Fruit fly (Drosophila melanogaster): ENCODE data around the gene Ero1L.

DNA sequence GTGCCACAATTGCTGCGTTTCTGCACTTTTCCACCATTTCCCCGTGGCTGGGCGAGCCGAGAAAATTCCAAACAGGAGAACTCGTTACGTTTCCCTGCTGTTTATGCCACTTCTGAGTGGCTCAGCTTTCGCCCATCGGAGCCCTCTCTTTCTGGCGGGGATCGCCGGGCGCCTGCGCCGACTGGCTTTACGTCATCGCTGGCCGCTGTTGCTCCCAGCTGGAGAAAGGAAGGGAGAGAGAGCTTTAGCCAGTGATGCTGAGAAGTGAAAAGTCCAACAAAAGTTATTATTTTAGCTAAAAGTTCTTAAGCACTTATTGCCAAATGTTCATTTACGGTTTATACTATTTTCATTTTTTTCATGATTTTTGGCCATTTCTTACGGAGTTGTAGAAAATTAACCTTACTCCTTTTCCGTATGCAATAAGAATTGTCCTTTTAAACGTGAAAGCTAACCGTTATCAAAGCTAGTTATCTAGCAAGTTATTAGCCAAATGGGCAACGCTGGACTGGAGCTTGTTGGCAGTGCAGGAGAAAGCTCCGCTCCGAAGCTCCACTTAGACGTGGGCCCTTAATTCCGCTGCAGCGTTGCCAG is 17.8 kb downstream of the Ero1L start, which contains the start of the genes Teh2 and tipE:
- TF ChIP-seq bab1 (GFP tag; optimal IDR thresholded peaks at IDR 0.05) (no peak), CG33017 (tag; optimal IDR thresholded peaks at IDR 0.05) (no peak), cic (GFP tag; optimal IDR thresholded peaks at IDR 0.05) (no peak), CG7101 (tag; optimal IDR thresholded peaks at IDR 0.05) (no peak), tj (GFP tag; optimal IDR thresholded peaks at IDR 0.05) (no peak), ovo (GFP tag; optimal IDR thresholded peaks at IDR 0.05) (no peak), cnc (optimal IDR thresholded peaks at IDR 0.05) (no peak), CG14711 (tag; optimal IDR thresholded peaks at IDR 0.05) (no peak)

All from whole organism, adult.